Worm (Caenorhabditis elegans) whole organism, mixed stage, embryonic: ENCODE data around the gene C50H11.8.
"Not testable (repeated sequence)": the region's sequence is repeated elsewhere in the genome, so short reads cannot be mapped to it uniquely, and the experiment has no call there.

Source experiments
- bed-3 ChIP-seq: fragments of 200-800 bp; sonication (Bioruptor generic); optimal IDR thresholded peaks from 3 replicates; lab custom pipeline; 2018; ENCODE audit warnings: mild to moderate bottlenecking, missing genetic modification characterization, moderate library complexity, missing compliant biosample characterization
- blmp-1 ChIP-seq: fragments of 150-350 bp; optimal IDR thresholded peaks from 2 replicates; lab custom pipeline; 2014; ENCODE audit warnings: missing biosample characterization, missing genetic modification characterization
- ceh-39 ChIP-seq: fragments of 150-350 bp; optimal IDR thresholded peaks from 2 replicates; lab custom pipeline; 2014; ENCODE audit warnings: missing biosample characterization, missing genetic modification characterization
- ces-1 ChIP-seq: fragments of 150-350 bp; optimal IDR thresholded peaks from 2 replicates; lab custom pipeline; 2014; ENCODE audit warnings: missing biosample characterization, missing genetic modification reagents, missing genetic modification characterization
- cnd-1 ChIP-seq: fragments of 200-800 bp; sonication (Bioruptor generic); optimal IDR thresholded peaks from 2 replicates; lab custom pipeline; 2018; ENCODE audit warnings: mild to moderate bottlenecking, missing genetic modification characterization, missing compliant biosample characterization
- drap-1 ChIP-seq: fragments of 200-800 bp; sonication (Bioruptor generic); optimal IDR thresholded peaks from 3 replicates; lab custom pipeline; 2018; ENCODE audit warnings: mild to moderate bottlenecking, missing genetic modification characterization, missing compliant biosample characterization
- lin-13 ChIP-seq: fragments of 150-350 bp; optimal IDR thresholded peaks from 2 replicates; lab custom pipeline; 2014; ENCODE audit warnings: missing biosample characterization, missing genetic modification characterization
- lin-32 ChIP-seq: fragments of 200-800 bp; sonication (Bioruptor generic); optimal IDR thresholded peaks from 2 replicates; lab custom pipeline; 2018; ENCODE audit warnings: mild to moderate bottlenecking, missing genetic modification characterization, missing compliant biosample characterization
- mab-5 ChIP-seq: fragments of 150-350 bp; optimal IDR thresholded peaks from 2 replicates; lab custom pipeline; 2014; ENCODE audit warnings: missing biosample characterization, missing genetic modification characterization
- mls-2 ChIP-seq: sonication (generic microtip); optimal IDR thresholded peaks from 2 replicates; lab custom pipeline; 2016; ENCODE audit warnings: mild to moderate bottlenecking, missing genetic modification characterization, moderate library complexity, missing compliant biosample characterization
- nhr-2 ChIP-seq: fragments of 150-350 bp; optimal IDR thresholded peaks from 2 replicates; lab custom pipeline; 2014; ENCODE audit warnings: missing biosample characterization, missing genetic modification characterization
- nhr-237 ChIP-seq: fragments of 150-350 bp; optimal IDR thresholded peaks from 2 replicates; lab custom pipeline; 2014; ENCODE audit warnings: missing biosample characterization, missing genetic modification characterization
- sem-2 ChIP-seq: fragments of 200-800 bp; sonication (Bioruptor generic); optimal IDR thresholded peaks from 2 replicates; lab custom pipeline; 2018; ENCODE audit warnings: mild to moderate bottlenecking, missing genetic modification characterization, missing compliant biosample characterization
- snpc-4 ChIP-seq: fragments of 150-350 bp; optimal IDR thresholded peaks from 2 replicates; lab custom pipeline; 2014; ENCODE audit warnings: missing biosample characterization, missing genetic modification characterization
- zip-8 ChIP-seq: fragments of 150-350 bp; optimal IDR thresholded peaks from 2 replicates; lab custom pipeline; 2014; ENCODE audit warnings: missing biosample characterization, missing genetic modification characterization
- ztf-11 ChIP-seq: fragments of 150-350 bp; optimal IDR thresholded peaks from 2 replicates; lab custom pipeline; 2014; ENCODE audit warnings: missing biosample characterization, missing genetic modification characterization

C50H11.8 gene

ce11 chrV:3094351-3094750 is 40.0 kb downstream of the C50H11.8 start, which contains the start of gene cyp-33C9:
Gene cyp-33C9 (minus strand): TSS chrV:3094561.
- TF ChIP-seq mab-5 (tag; lab: Kevin White, UChicago), result no peak
- no peak for TF ChIP-seq ces-1 (GFP tag; lab: Kevin White, UChicago)
- TF ChIP-seq drap-1 (GFP tag; lab: Kevin White, UChicago), result no peak
- TF ChIP-seq, all 35 proteins: peak for 0

- no peak for TF ChIP-seq mls-2 (tag; lab: Kevin White, UChicago)
- TF ChIP-seq nhr-2 (tag; lab: Kevin White, UChicago), result no peak
- TF ChIP-seq snpc-4, result no peak
- no peak for TF ChIP-seq ceh-39 (tag; lab: Kevin White, UChicago)
- TF ChIP-seq lin-32 (GFP tag; lab: Kevin White, UChicago), result no peak
Observed at ce11 chrV:3100527-3100926, 46.2 kb downstream of the C50H11.8 start.

- not testable (repeated sequence) for TF ChIP-seq lin-13 (tag; lab: Kevin White, UChicago); bed-3 (GFP tag; lab: Kevin White, UChicago); nhr-237 (tag; lab: Kevin White, UChicago)
Observed at ce11 chrV:3102049-3102448, 47.7 kb downstream of the C50H11.8 start, which contains the start of gene Y73C8C.4. Gene Y73C8C.4 (minus strand): TSS chrV:3102149.

- TF ChIP-seq ztf-11 (tag; lab: Kevin White, UChicago), result no peak
- TF ChIP-seq nhr-2 (tag; lab: Kevin White, UChicago), result no peak
- TF ChIP-seq drap-1 (GFP tag; lab: Kevin White, UChicago), result no peak
- no peak for TF ChIP-seq blmp-1 (tag; lab: Kevin White, UChicago)
- no peak for TF ChIP-seq nhr-237 (tag; lab: Kevin White, UChicago)
- TF ChIP-seq zip-8 (tag; lab: Kevin White, UChicago), result no peak
- no peak for TF ChIP-seq sem-2 (GFP tag; lab: Kevin White, UChicago)
- no peak for TF ChIP-seq cnd-1 (tag; lab: Kevin White, UChicago)
Observed at ce11 chrV:3104134-3104533, 49.8 kb downstream of the C50H11.8 start, which contains the start of gene str-66. Gene str-66 (minus strand): TSS chrV:3104234.
